Worm (Caenorhabditis elegans): Measurements from ENCODE around the gene nhr-44.

The nhr-44 gene

DNA sequence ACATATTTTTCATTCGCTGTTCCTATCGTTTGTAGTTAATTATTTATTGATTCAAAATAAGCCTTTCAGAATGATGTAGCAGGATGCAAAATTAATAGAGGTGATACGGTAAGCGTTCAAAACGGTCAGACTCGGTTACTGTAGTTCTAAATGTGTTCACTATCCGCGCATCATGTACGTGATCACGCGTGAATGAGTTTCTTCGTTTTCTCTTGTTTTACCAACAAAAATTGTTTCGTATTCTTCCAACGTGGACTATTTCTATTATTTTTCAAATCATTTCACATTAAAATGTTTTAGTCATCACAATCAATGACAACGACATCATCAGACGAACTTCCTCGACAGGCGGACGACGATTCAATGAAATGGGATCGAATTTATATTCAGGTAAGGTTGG is 16.4 kb downstream of the nhr-44 start, which contains the start of gene gck-1:
Gene gck-1, plus strand, starts transcription at position 301 of the 400 bp plus-strand sequence.
- TF ChIP-seq tbx-37 (GFP tag; conservative IDR thresholded peaks at IDR 0.05) (no peak), tra-4 (tag; optimal IDR thresholded peaks at IDR 0.05) (no peak), aly-1 (tag; optimal IDR thresholded peaks at IDR 0.05) (no peak), ceh-13 (GFP tag; optimal IDR thresholded peaks at IDR 0.05) (no peak), pes-1 (GFP tag; IDR thresholded peaks at IDR 0.05) (no peak), B0310.2 (tag; optimal IDR thresholded peaks at IDR 0.05) (no peak), ets-7 (tag; optimal IDR thresholded peaks at IDR 0.05) (no peak), F13C5.2 (tag; optimal IDR thresholded peaks at IDR 0.05) (no peak), ama-1 (optimal IDR thresholded peaks at IDR 0.05) (no peak), flt-1 (GFP tag; IDR thresholded peaks at IDR 0.05) (no peak), scrt-1 (GFP tag; IDR thresholded peaks at IDR 0.05) (no peak), ceh-36 (tag; optimal IDR thresholded peaks at IDR 0.05) (no peak), hnd-1 (tag; optimal IDR thresholded peaks at IDR 0.05) (no peak), hmg-4 (GFP tag; optimal IDR thresholded peaks at IDR 0.05) (no peak), hmbx-1 (tag; optimal IDR thresholded peaks at IDR 0.05) (no peak)

DNA sequence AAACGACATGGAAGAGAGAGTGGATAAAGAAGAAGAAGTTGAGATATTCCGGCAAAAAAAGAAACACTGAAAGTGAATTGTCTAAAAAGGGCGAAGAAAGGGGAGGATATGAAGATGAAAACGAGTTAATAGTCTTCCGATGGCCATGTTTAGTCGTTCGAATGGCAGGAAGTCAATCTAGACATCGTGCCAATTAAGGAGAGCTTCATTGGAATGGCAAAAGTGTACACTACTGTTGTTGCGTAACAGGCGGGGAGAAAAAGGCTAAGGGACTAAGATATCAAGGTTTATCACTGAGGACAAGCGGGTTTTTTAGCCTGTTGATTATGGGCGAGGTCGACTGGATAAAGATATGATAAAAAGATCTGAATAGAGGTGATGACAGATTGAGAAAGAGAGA is 17.8 kb downstream of the nhr-44 start:
- no peak for TF ChIP-seq hnd-1 (tag; optimal IDR thresholded peaks at IDR 0.05)
- TF ChIP-seq ets-7 (tag; optimal IDR thresholded peaks at IDR 0.05) = no peak
- no peak for TF ChIP-seq ceh-13 (GFP tag; optimal IDR thresholded peaks at IDR 0.05)
- no peak for TF ChIP-seq pes-1 (GFP tag; IDR thresholded peaks at IDR 0.05)
- no peak for TF ChIP-seq tra-4 (tag; optimal IDR thresholded peaks at IDR 0.05)
- TF ChIP-seq ama-1 (optimal IDR thresholded peaks at IDR 0.05) = no peak
- TF ChIP-seq tbx-11 (GFP tag; IDR thresholded peaks at IDR 0.05) = no peak
- no peak for TF ChIP-seq ceh-36 (tag; optimal IDR thresholded peaks at IDR 0.05)
- no peak for TF ChIP-seq hmg-4 (GFP tag; optimal IDR thresholded peaks at IDR 0.05)
- TF ChIP-seq tbx-37 (GFP tag; conservative IDR thresholded peaks at IDR 0.05) = no peak
- TF ChIP-seq B0310.2 (tag; optimal IDR thresholded peaks at IDR 0.05) = no peak
- TF ChIP-seq flt-1 (GFP tag; IDR thresholded peaks at IDR 0.05) = no peak
- no peak for TF ChIP-seq sea-1 (GFP tag; conservative IDR thresholded peaks at IDR 0.05)
- TF ChIP-seq F13C5.2 (tag; optimal IDR thresholded peaks at IDR 0.05) = no peak
- no peak for TF ChIP-seq hmbx-1 (tag; optimal IDR thresholded peaks at IDR 0.05)
- TF ChIP-seq aly-1 (tag; optimal IDR thresholded peaks at IDR 0.05) = no peak
- no peak for TF ChIP-seq scrt-1 (GFP tag; IDR thresholded peaks at IDR 0.05)

DNA sequence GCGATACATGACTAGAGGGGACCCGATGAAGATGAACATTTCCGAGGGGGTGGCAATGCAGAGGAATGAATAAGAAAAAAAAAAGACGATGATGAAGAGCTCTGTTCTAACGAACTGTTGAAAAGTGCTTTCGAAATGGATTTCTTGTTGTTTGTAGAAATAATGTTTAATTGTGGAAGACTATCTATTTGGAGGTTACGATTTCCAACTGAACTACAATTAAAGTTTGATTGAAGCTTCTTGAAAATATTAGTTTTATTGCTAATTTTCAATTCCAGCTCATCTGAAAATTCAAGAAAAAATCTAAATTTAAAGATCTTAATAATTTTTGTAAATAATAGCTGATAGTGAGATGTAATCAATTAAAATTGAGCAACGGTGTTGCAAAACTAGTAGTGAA is 19.4 kb downstream of the nhr-44 start:
- TF ChIP-seq hmbx-1 (tag; optimal IDR thresholded peaks at IDR 0.05) = no peak

DNA sequence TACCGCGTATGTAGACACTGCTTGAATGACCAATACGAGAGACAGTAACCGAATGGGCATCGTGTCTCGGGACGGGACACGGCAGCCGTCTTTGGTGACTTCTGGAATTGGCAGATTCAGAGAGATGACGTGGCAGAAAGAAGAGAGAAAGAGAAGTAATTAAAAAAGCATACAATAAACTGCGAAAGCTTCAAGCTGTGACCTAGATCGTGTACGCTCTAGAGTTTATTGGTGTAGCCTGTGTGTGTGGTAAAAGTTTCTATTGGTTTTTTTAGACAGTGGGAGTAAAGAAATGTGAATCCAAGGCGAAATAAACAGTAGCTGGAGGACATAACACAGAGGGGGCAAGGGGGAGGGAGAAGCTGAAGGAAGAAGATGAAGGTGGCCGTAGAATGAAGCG is 19.9 kb downstream of the nhr-44 start, which contains the start of gene T19A5.3:
Gene T19A5.3, minus strand, starts transcription at position 101 of the 400 bp plus-strand sequence.
- TF ChIP-seq ceh-36 (tag; optimal IDR thresholded peaks at IDR 0.05) = no peak
- TF ChIP-seq tra-4 (tag; optimal IDR thresholded peaks at IDR 0.05) = no peak
- TF ChIP-seq ets-7 (tag; optimal IDR thresholded peaks at IDR 0.05) = no peak
- TF ChIP-seq B0310.2 (tag; optimal IDR thresholded peaks at IDR 0.05) = no peak
- no peak for TF ChIP-seq hnd-1 (tag; optimal IDR thresholded peaks at IDR 0.05)
- TF ChIP-seq pes-1 (GFP tag; IDR thresholded peaks at IDR 0.05) = no peak
- no peak for TF ChIP-seq aly-1 (tag; optimal IDR thresholded peaks at IDR 0.05)
- TF ChIP-seq ceh-13 (GFP tag; optimal IDR thresholded peaks at IDR 0.05) = no peak
- no peak for TF ChIP-seq sea-1 (GFP tag; conservative IDR thresholded peaks at IDR 0.05)
- no peak for TF ChIP-seq hmbx-1 (tag; optimal IDR thresholded peaks at IDR 0.05)
- no peak for TF ChIP-seq flt-1 (GFP tag; IDR thresholded peaks at IDR 0.05)
- TF ChIP-seq tbx-11 (GFP tag; IDR thresholded peaks at IDR 0.05) = no peak
- no peak for TF ChIP-seq tbx-37 (GFP tag; conservative IDR thresholded peaks at IDR 0.05)
- no peak for TF ChIP-seq F13C5.2 (tag; optimal IDR thresholded peaks at IDR 0.05)
- TF ChIP-seq hmg-4 (GFP tag; optimal IDR thresholded peaks at IDR 0.05) = no peak
- no peak for TF ChIP-seq ama-1 (optimal IDR thresholded peaks at IDR 0.05)
- TF ChIP-seq scrt-1 (GFP tag; IDR thresholded peaks at IDR 0.05) = no peak

DNA sequence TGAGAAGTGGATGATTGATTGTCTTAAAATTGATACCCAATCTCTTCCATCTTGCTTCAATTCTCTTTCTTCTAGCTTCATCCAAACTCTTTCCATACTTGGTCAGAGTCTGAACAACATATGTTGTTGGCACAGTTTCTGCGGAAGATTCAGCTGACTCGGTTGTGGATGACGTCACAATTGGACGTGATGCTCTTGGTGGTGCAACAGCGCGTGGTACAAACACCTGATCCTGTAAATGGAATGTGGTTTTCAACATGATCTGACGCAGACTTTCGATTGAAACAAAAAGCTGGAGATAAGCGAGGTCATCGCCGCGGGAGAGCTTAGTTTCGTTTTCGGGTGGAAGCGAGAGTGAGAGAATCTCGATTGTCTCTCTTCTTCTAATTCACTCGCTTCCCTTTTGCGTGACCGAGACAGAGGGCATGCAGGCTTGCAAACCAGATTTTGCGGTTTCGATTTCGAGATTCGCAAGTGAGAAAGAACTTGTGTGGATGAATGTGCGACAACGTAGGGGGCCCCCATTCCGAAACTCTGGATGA is 21.4 kb downstream of the nhr-44 start:
- TF ChIP-seq ama-1 (optimal IDR thresholded peaks at IDR 0.05) (no peak), tbx-11 (GFP tag; IDR thresholded peaks at IDR 0.05) (no peak), B0310.2 (tag; optimal IDR thresholded peaks at IDR 0.05) (no peak), hmbx-1 (tag; optimal IDR thresholded peaks at IDR 0.05) (no peak), aly-1 (tag; optimal IDR thresholded peaks at IDR 0.05) (no peak), scrt-1 (GFP tag; IDR thresholded peaks at IDR 0.05) (no peak), pes-1 (GFP tag; IDR thresholded peaks at IDR 0.05) (no peak), hmg-4 (GFP tag; optimal IDR thresholded peaks at IDR 0.05) (no peak), sea-1 (GFP tag; conservative IDR thresholded peaks at IDR 0.05) (no peak), tbx-37 (GFP tag; conservative IDR thresholded peaks at IDR 0.05) (no peak)

DNA sequence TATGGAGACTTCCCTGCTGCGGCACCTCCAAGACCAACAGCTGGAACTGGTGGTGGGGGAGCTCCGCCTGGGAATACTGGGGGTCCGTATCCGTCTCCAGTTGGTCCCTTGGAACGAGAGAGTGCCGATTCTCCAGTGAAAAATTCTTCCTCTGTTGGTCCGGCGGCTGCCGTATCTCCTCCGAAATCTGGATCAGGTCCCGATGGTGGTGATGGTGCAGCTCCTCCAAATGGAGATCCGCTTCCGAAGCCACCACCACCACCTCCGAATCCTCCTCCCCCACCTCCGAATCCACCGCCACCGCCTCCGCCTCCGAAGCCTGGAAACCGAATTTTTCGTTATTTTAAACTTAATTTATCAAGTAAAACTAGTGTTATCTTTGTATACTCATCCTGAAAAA is 23.5 kb downstream of the nhr-44 start:
- no peak for TF ChIP-seq ets-7 (tag; optimal IDR thresholded peaks at IDR 0.05)
- no peak for TF ChIP-seq pes-1 (GFP tag; IDR thresholded peaks at IDR 0.05)
- no peak for TF ChIP-seq ama-1 (optimal IDR thresholded peaks at IDR 0.05)
- TF ChIP-seq tbx-11 (GFP tag; IDR thresholded peaks at IDR 0.05) = no peak
- TF ChIP-seq B0310.2 (tag; optimal IDR thresholded peaks at IDR 0.05) = no peak
- TF ChIP-seq flt-1 (GFP tag; IDR thresholded peaks at IDR 0.05) = no peak
- TF ChIP-seq tra-4 (tag; optimal IDR thresholded peaks at IDR 0.05) = no peak

DNA sequence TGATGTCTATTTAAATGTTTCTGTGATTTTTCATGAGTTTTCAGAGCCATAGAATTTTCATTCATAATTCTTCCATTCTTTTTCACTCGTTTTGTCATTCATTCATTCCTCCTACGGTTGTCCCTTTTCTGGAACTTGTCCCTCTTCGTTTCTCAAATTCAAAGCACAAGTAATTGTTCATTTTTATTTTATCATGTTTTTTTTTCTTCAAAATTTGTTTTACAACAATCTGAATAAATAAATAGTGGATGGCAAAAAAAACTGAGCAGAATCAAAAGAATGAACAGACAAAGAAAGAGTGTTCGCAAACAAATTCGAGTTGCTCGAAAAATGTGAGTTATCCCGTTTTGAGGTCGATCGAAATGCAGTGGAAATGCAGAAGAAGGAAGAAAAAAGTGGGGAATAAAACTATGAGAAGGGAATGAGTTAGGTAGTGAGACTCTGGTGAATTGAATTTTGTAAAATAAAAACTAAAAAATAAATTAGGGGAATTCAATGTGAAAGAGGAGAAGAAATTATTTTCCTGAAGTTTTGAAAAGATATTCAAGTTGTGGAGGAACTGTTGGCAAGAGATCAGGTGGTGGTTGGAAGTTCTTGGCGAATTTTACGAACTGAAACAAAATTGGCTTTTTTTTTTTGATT is 24.4 kb downstream of the nhr-44 start:
- TF ChIP-seq sea-1 (GFP tag; conservative IDR thresholded peaks at IDR 0.05) = no peak
- TF ChIP-seq hmg-4 (GFP tag; optimal IDR thresholded peaks at IDR 0.05) = no peak
- no peak for TF ChIP-seq tbx-37 (GFP tag; conservative IDR thresholded peaks at IDR 0.05)
- no peak for TF ChIP-seq ets-7 (tag; optimal IDR thresholded peaks at IDR 0.05)
- no peak for TF ChIP-seq tbx-11 (GFP tag; IDR thresholded peaks at IDR 0.05)
- no peak for TF ChIP-seq B0310.2 (tag; optimal IDR thresholded peaks at IDR 0.05)
- TF ChIP-seq hmbx-1 (tag; optimal IDR thresholded peaks at IDR 0.05) = no peak
- no peak for TF ChIP-seq pes-1 (GFP tag; IDR thresholded peaks at IDR 0.05)
- TF ChIP-seq hnd-1 (tag; optimal IDR thresholded peaks at IDR 0.05) = no peak
- no peak for TF ChIP-seq ceh-36 (tag; optimal IDR thresholded peaks at IDR 0.05)
